Fruit fly (Drosophila melanogaster) Kc167 (cell line): ENCODE measurements around the gene Pdp1.

Experiments used
- Sin3A ChIP-seq: fragments of >200 bp; optimal IDR thresholded peaks from 2 replicates; lab custom pipeline; 2018; ENCODE audit warnings: missing external identifiers
- insv ChIP-seq: fragments of >200 bp; optimal IDR thresholded peaks from 3 replicates; lab custom pipeline; 2018; ENCODE audit warnings: missing external identifiers
- psq ChIP-seq: fragments of >200 bp; optimal IDR thresholded peaks from 2 replicates; lab custom pipeline; 2017; ENCODE audit warnings: missing external identifiers
- ttk ChIP-seq: sonication (Bioruptor generic); optimal IDR thresholded peaks from 2 replicates; lab custom pipeline; 2017; ENCODE audit warnings: missing external identifiers

- TF ChIP-seq insv = no peak
- TF ChIP-seq Sin3A = no peak
- TF ChIP-seq ttk = no peak
- no peak for TF ChIP-seq psq (lab: Kevin White, UChicago)
Measured at dm6 chr3L:7837753-7838152, 29.4 kb downstream of the Pdp1 start.
